Fruit fly (Drosophila melanogaster) whole organism, embryonic: ENCODE results near the gene CG15431.

Experiments used
- BEAF-32 ChIP-seq: fragments of 200-800 bp; sonication (Bioruptor generic); optimal IDR thresholded peaks from 3 replicates; lab custom pipeline; 2017; ENCODE audit warnings: missing biosample characterization, missing genetic modification characterization, mild to moderate bottlenecking, moderate library complexity, missing genetic modification reagents
- Bgb ChIP-seq: fragments of 200-800 bp; sonication (Bioruptor generic); IDR thresholded peaks from 2 replicates; pipeline ENCODE4 v1.3.6; 2022; ENCODE audit warnings: missing biosample characterization, missing genetic modification characterization; ENCODE audit not compliant: partially characterized antibody
- CG10565 ChIP-seq: fragments of 200-800 bp; sonication (Bioruptor generic); optimal IDR thresholded peaks from 3 replicates; lab custom pipeline; 2016; ENCODE audit warnings: missing biosample characterization, mild to moderate bottlenecking, missing genetic modification characterization
- CG10979 ChIP-seq: fragments of 200-800 bp; sonication (Bioruptor generic); optimal IDR thresholded peaks from 2 replicates; lab custom pipeline; 2018; ENCODE audit warnings: missing biosample characterization, mild to moderate bottlenecking, missing genetic modification characterization, moderate library complexity
- CG11398 ChIP-seq: fragments of 200-800 bp; sonication (Bioruptor generic); optimal IDR thresholded peaks from 2 replicates; lab custom pipeline; 2016; ENCODE audit warnings: missing biosample characterization, missing genetic modification characterization
- CG11456 ChIP-seq: fragments of 200-800 bp; sonication (Bioruptor generic); IDR thresholded peaks from 3 replicates; pipeline ENCODE4 v1.3.6; 2022; ENCODE audit warnings: missing biosample characterization, missing genetic modification characterization
- CG12155 ChIP-seq: fragments of 200-800 bp; sonication (Bioruptor generic); optimal IDR thresholded peaks from 3 replicates; lab custom pipeline; 2016; ENCODE audit warnings: missing biosample characterization, missing genetic modification characterization
- CG12659 ChIP-seq: fragments of 200-800 bp; sonication (Bioruptor generic); optimal IDR thresholded peaks from 3 replicates; lab custom pipeline; 2017; ENCODE audit warnings: mild to moderate bottlenecking, missing biosample characterization, missing genetic modification reagents, missing genetic modification characterization
- CG13287 ChIP-seq: fragments of 200-800 bp; sonication (Bioruptor generic); IDR thresholded peaks from 2 replicates; pipeline ENCODE4 v1.3.6; 2022; ENCODE audit warnings: missing biosample characterization, missing genetic modification characterization; ENCODE audit not compliant: partially characterized antibody
- CG13775 ChIP-seq: fragments of 200-800 bp; sonication (Bioruptor generic); optimal IDR thresholded peaks from 3 replicates; lab custom pipeline; 2017; ENCODE audit warnings: missing biosample characterization, mild to moderate bottlenecking, missing genetic modification characterization
- CG16813 ChIP-seq: fragments of 200-800 bp; sonication (Bioruptor generic); IDR thresholded peaks from 3 replicates; pipeline ENCODE4 v1.3.6; 2022; ENCODE audit warnings: missing biosample characterization, missing genetic modification characterization; ENCODE audit not compliant: partially characterized antibody
- CG30020 ChIP-seq: fragments of 200-800 bp; optimal IDR thresholded peaks from 2 replicates; lab custom pipeline; 2019; ENCODE audit warnings: missing biosample characterization, mild to moderate bottlenecking, missing genetic modification characterization, moderate library complexity
- CG32532 ChIP-seq: fragments of 200-800 bp; sonication (Bioruptor generic); IDR thresholded peaks from 2 replicates; pipeline ENCODE4 v1.3.6; 2022; ENCODE audit warnings: missing biosample characterization, missing genetic modification characterization
- CG34224 ChIP-seq: fragments of 200-800 bp; sonication (Bioruptor generic); IDR thresholded peaks from 3 replicates; pipeline ENCODE4 v1.3.6; 2022; ENCODE audit warnings: missing biosample characterization, missing genetic modification characterization; ENCODE audit not compliant: partially characterized antibody
- CG6765 ChIP-seq: fragments of 200-800 bp; sonication (Bioruptor generic); optimal IDR thresholded peaks from 3 replicates; lab custom pipeline; 2017; ENCODE audit warnings: missing biosample characterization, mild to moderate bottlenecking, missing genetic modification characterization
- CG7786 ChIP-seq: fragments of 200-800 bp; sonication (Bioruptor generic); optimal IDR thresholded peaks from 2 replicates; lab custom pipeline; 2016; ENCODE audit warnings: missing biosample characterization, missing genetic modification characterization
- CG7987 ChIP-seq: fragments of 200-800 bp; sonication (Bioruptor generic); optimal IDR thresholded peaks from 2 replicates; lab custom pipeline; 2018; ENCODE audit warnings: missing biosample characterization, mild to moderate bottlenecking, missing genetic modification characterization, moderate library complexity
- CG9437 ChIP-seq: fragments of 200-800 bp; sonication (Bioruptor generic); optimal IDR thresholded peaks from 2 replicates; lab custom pipeline; 2018; ENCODE audit warnings: missing biosample characterization, mild to moderate bottlenecking, missing genetic modification characterization
- CG9609 ChIP-seq: fragments of 200-800 bp; sonication (Bioruptor generic); optimal IDR thresholded peaks from 3 replicates; lab custom pipeline; 2016; ENCODE audit warnings: missing biosample characterization, missing genetic modification characterization
- CG9797 ChIP-seq: fragments of 200-800 bp; sonication (Bioruptor generic); optimal IDR thresholded peaks from 3 replicates; lab custom pipeline; 2018; ENCODE audit warnings: missing biosample characterization, mild to moderate bottlenecking, missing genetic modification characterization
- CTCF ChIP-seq: fragments of 200-800 bp; sonication (Bioruptor generic); optimal IDR thresholded peaks from 2 replicates; lab custom pipeline; 2017; ENCODE audit warnings: missing biosample characterization, mild to moderate bottlenecking, missing genetic modification characterization, moderate library complexity
- Chrac-16 ChIP-seq: fragments of 200-800 bp; sonication (Bioruptor generic); optimal IDR thresholded peaks from 3 replicates; lab custom pipeline; 2016; ENCODE audit warnings: missing biosample characterization, missing genetic modification characterization
- Dad ChIP-seq: fragments of 200-800 bp; sonication (Bioruptor generic); optimal IDR thresholded peaks from 3 replicates; lab custom pipeline; 2016; ENCODE audit warnings: missing biosample characterization, missing genetic modification characterization
- Dip3 ChIP-seq: fragments of 200-800 bp; sonication (Bioruptor generic); optimal IDR thresholded peaks from 3 replicates; lab custom pipeline; 2016; ENCODE audit warnings: missing biosample characterization, missing genetic modification characterization
- Dp ChIP-seq: fragments of 200-800 bp; sonication (Bioruptor generic); optimal IDR thresholded peaks from 2 replicates; lab custom pipeline; 2018; ENCODE audit warnings: missing biosample characterization, mild to moderate bottlenecking, missing genetic modification characterization, moderate library complexity
- Ets97D ChIP-seq: fragments of 200-800 bp; sonication (Bioruptor generic); optimal IDR thresholded peaks from 3 replicates; lab custom pipeline; 2016; ENCODE audit warnings: missing biosample characterization, missing genetic modification characterization
- Gug ChIP-seq: fragments of 200-800 bp; sonication (Bioruptor generic); IDR thresholded peaks from 4 replicates; pipeline ENCODE4 v1.3.6; 2022; ENCODE audit warnings: missing biosample characterization, missing genetic modification characterization
- HLH4C ChIP-seq: fragments of 200-800 bp; sonication (Bioruptor generic); IDR thresholded peaks from 3 replicates; pipeline ENCODE4 v1.3.6; 2022; ENCODE audit warnings: missing biosample characterization, missing genetic modification characterization; ENCODE audit not compliant: partially characterized antibody
- Hsf ChIP-seq: fragments of 200-800 bp; sonication (Bioruptor generic); optimal IDR thresholded peaks from 3 replicates; lab custom pipeline; 2016; ENCODE audit warnings: missing biosample characterization, missing genetic modification characterization
- MBD-R2 ChIP-seq: fragments of 200-800 bp; sonication (Bioruptor generic); IDR thresholded peaks from 2 replicates; pipeline ENCODE4 v1.3.6; 2022; ENCODE audit warnings: missing biosample characterization, missing genetic modification characterization
- Sry-δ ChIP-seq: fragments of 200-800 bp; sonication (Bioruptor generic); optimal IDR thresholded peaks from 2 replicates; lab custom pipeline; 2016; ENCODE audit warnings: missing biosample characterization, missing genetic modification characterization
- Ssrp ChIP-seq: fragments of 200-800 bp; sonication (Bioruptor generic); optimal IDR thresholded peaks from 2 replicates; lab custom pipeline; 2018; ENCODE audit warnings: missing biosample characterization, mild to moderate bottlenecking, missing genetic modification characterization, moderate library complexity
- gfzf ChIP-seq: fragments of 200-800 bp; sonication (Bioruptor generic); optimal IDR thresholded peaks from 2 replicates; lab custom pipeline; 2016; ENCODE audit warnings: missing biosample characterization, mild to moderate bottlenecking, missing genetic modification characterization, moderate library complexity
- hkb ChIP-seq, 2 experiments: fragments of 200-800 bp in 1 of 2; fragments of >200 bp in 1 of 2; sonication (Bioruptor generic) in 1 of 2; IDR thresholded peaks in 1 of 2; optimal IDR thresholded peaks in 1 of 2; 2 replicates each; pipeline versions ENCODE4 v1.3.6 to Lab custom; 2017 to 2022; ENCODE audit warnings: missing biosample characterization in 1 of 2, missing genetic modification characterization in 1 of 2
- klu ChIP-seq: fragments of 200-800 bp; sonication (Bioruptor generic); IDR thresholded peaks from 2 replicates; pipeline ENCODE4 v1.3.6; 2022; ENCODE audit warnings: missing biosample characterization, missing genetic modification characterization
- lmd ChIP-seq: fragments of 200-800 bp; sonication (Bioruptor generic); IDR thresholded peaks from 2 replicates; pipeline ENCODE4 v1.3.6; 2022; ENCODE audit warnings: missing biosample characterization, missing genetic modification characterization
- lola ChIP-seq, 3 experiments: fragments of >200 bp in 2 of 3; fragments of 200-800 bp in 1 of 3; sonication (Bioruptor generic) in 1 of 3; optimal IDR thresholded peaks; 2 replicates each; lab custom pipeline; 2017 to 2019; ENCODE audit warnings: missing biosample characterization in 3 of 3, missing genetic modification characterization in 3 of 3, mild to moderate bottlenecking in 1 of 3, moderate library complexity in 1 of 3
- maf-S ChIP-seq: fragments of 200-800 bp; sonication (Bioruptor generic); optimal IDR thresholded peaks from 2 replicates; lab custom pipeline; 2016; ENCODE audit warnings: missing biosample characterization, missing genetic modification characterization
- nerfin-2 ChIP-seq: fragments of 200-800 bp; sonication (Bioruptor generic); IDR thresholded peaks from 2 replicates; pipeline ENCODE4 v1.3.6; 2022; ENCODE audit warnings: missing biosample characterization, missing genetic modification characterization; ENCODE audit not compliant: partially characterized antibody
- nmo ChIP-seq: fragments of 200-800 bp; sonication (Bioruptor generic); optimal IDR thresholded peaks from 2 replicates; lab custom pipeline; 2018; ENCODE audit warnings: missing biosample characterization, mild to moderate bottlenecking, missing genetic modification characterization, moderate library complexity
- phol ChIP-seq: fragments of 200-800 bp; sonication (Bioruptor generic); optimal IDR thresholded peaks from 3 replicates; lab custom pipeline; 2018; ENCODE audit warnings: missing biosample characterization, mild to moderate bottlenecking, missing genetic modification characterization, moderate library complexity
- slbo ChIP-seq: fragments of 200-800 bp; sonication (Bioruptor generic); IDR thresholded peaks from 2 replicates; pipeline ENCODE4 v1.3.6; 2022; ENCODE audit warnings: missing biosample characterization, missing genetic modification characterization
- slou ChIP-seq: fragments of 200-800 bp; sonication (Bioruptor generic); optimal IDR thresholded peaks from 3 replicates; lab custom pipeline; 2016; ENCODE audit warnings: missing biosample characterization, missing genetic modification characterization
- tgo ChIP-seq: fragments of 200-800 bp; sonication (Bioruptor generic); IDR thresholded peaks from 3 replicates; pipeline ENCODE4 v1.3.6; 2022; ENCODE audit warnings: missing biosample characterization, missing genetic modification characterization
- tin ChIP-seq: fragments of 200-800 bp; sonication (Bioruptor generic); optimal IDR thresholded peaks from 3 replicates; lab custom pipeline; 2016; ENCODE audit warnings: missing biosample characterization, missing genetic modification characterization
- unc-4 ChIP-seq: fragments of 200-800 bp; sonication (Bioruptor generic); IDR thresholded peaks from 2 replicates; pipeline ENCODE4 v1.3.6; 2022; ENCODE audit warnings: missing biosample characterization, missing genetic modification characterization; ENCODE audit not compliant: partially characterized antibody
- zfh1 ChIP-seq: fragments of 200-800 bp; sonication (Bioruptor generic); IDR thresholded peaks from 3 replicates; pipeline ENCODE4 v1.3.6; 2022; ENCODE audit warnings: missing biosample characterization, missing genetic modification characterization
- zfh2 ChIP-seq: fragments of 200-800 bp; sonication (Bioruptor generic); optimal IDR thresholded peaks from 2 replicates; lab custom pipeline; 2016; ENCODE audit warnings: missing biosample characterization, missing genetic modification characterization

CG15431 gene

dm6 chr2L:4393842-4394421 lies 47.1 kb downstream of the CG15431 start, which contains the start of gene CG3652 (continued):
- TF ChIP-seq CG6765 (GFP tag; lab: Kevin White, UChicago), result no peak
- TF ChIP-seq klu (GFP tag; lab: Robert Waterston, UW), result peak; percentile 11; the same call in 1 of the 2 replicates
- TF ChIP-seq CG13287 (GFP tag; lab: Robert Waterston, UW), result peak; percentile 58
- peak; percentile 68 for TF ChIP-seq Dp
- peak; percentile 19 for TF ChIP-seq CG9609
- peak in 1 of 3 experiments; percentile 29 for TF ChIP-seq lola (GFP tag; optimal IDR thresholded peaks at IDR 0.05; lab: Kevin White, UChicago)
- TF ChIP-seq CG32532, result 0 out of 2 replicates have a peak, but pooled peaks have one; percentile 13
- peak; percentile 54 for TF ChIP-seq HLH4C (GFP tag; lab: Robert Waterston, UW)
- no peak for TF ChIP-seq CG10565 (GFP tag; lab: Kevin White, UChicago)
- peak; percentile 1 for TF ChIP-seq CG10979 (tag; lab: Kevin White, UChicago)
- TF ChIP-seq Ssrp (tag; lab: Kevin White, UChicago), result peak; percentile 11
- peak; percentile 12; the same call in 1 of the 4 replicates for TF ChIP-seq Gug (GFP tag; lab: Robert Waterston, UW)
- TF ChIP-seq nerfin-2 (GFP tag; lab: Robert Waterston, UW), result 0 out of 2 replicates have a peak, but pooled peaks have one; percentile 50
- peak; percentile 53 for TF ChIP-seq zfh2 (GFP tag; lab: Kevin White, UChicago)
- peak; percentile 60 for TF ChIP-seq CTCF (GFP tag; lab: Kevin White, UChicago)
- peak; percentile 31 for TF ChIP-seq CG12155 (GFP tag; lab: Kevin White, UChicago)
- TF ChIP-seq CG9437 (GFP tag; lab: Kevin White, UChicago), result peak; percentile 42
- TF ChIP-seq CG16813, result peak; percentile 60
- TF ChIP-seq nmo (GFP tag; lab: Kevin White, UChicago), result peak; percentile 61
- peak; percentile 58 for TF ChIP-seq Ets97D (GFP tag; lab: Kevin White, UChicago)
- TF ChIP-seq Dip3 (GFP tag; lab: Kevin White, UChicago), result peak; percentile 48
- peak; percentile 20 for TF ChIP-seq maf-S (GFP tag; lab: Kevin White, UChicago)
- TF ChIP-seq lmd (GFP tag; lab: Robert Waterston, UW), result 0 out of 2 replicates have a peak, but pooled peaks have one; percentile 20
- TF ChIP-seq MBD-R2 (GFP tag; lab: Robert Waterston, UW), result peak; percentile 55
- peak; percentile 43 for TF ChIP-seq Chrac-16 (GFP tag; lab: Kevin White, UChicago)
- TF ChIP-seq phol (tag; lab: Kevin White, UChicago), result peak; percentile 64
- no peak for TF ChIP-seq CG11398 (GFP tag; lab: Kevin White, UChicago)
- TF ChIP-seq CG9797 (GFP tag; lab: Kevin White, UChicago), result peak; percentile 78
- TF ChIP-seq CG34224, result peak; percentile 38; the same call in 1 of the 3 replicates
- peak; percentile 67 for TF ChIP-seq gfzf
- TF ChIP-seq BEAF-32 (GFP tag; lab: Kevin White, UChicago), result peak; percentile 80
- peak; percentile 43 for TF ChIP-seq Hsf
- no peak for TF ChIP-seq CG7987 (GFP tag; lab: Kevin White, UChicago)
- peak; percentile 20 for TF ChIP-seq hkb (optimal IDR thresholded peaks at IDR 0.05; lab: Kevin White, UChicago)
- no peak for TF ChIP-seq hkb (GFP tag; IDR thresholded peaks at IDR 0.05; lab: Robert Waterston, UW)
- no peak for TF ChIP-seq zfh1 (GFP tag; lab: Robert Waterston, UW)
- TF ChIP-seq tin, result peak; percentile 33
- no peak for TF ChIP-seq CG11456 (GFP tag; lab: Robert Waterston, UW)
- peak; percentile 29; the same call in 1 of the 2 replicates for TF ChIP-seq Bgb (GFP tag; lab: Robert Waterston, UW)
- TF ChIP-seq slbo (GFP tag; lab: Robert Waterston, UW), result peak; percentile 43; the same call in 1 of the 2 replicates
- TF ChIP-seq CG13775 (GFP tag; lab: Kevin White, UChicago), result peak; percentile 9
- peak; percentile 9 for TF ChIP-seq Dad (GFP tag; lab: Kevin White, UChicago)
- TF ChIP-seq CG7786 (GFP tag; lab: Kevin White, UChicago), result peak; percentile 23
- peak; percentile 70 for TF ChIP-seq CG12659 (GFP tag; lab: Kevin White, UChicago)
- peak; percentile 75 for TF ChIP-seq Sry-δ (GFP tag; lab: Kevin White, UChicago)
- peak; percentile 27 for TF ChIP-seq slou
- TF ChIP-seq CG30020 (tag; lab: Kevin White, UChicago), result peak; percentile 53
- no peak for TF ChIP-seq tgo (GFP tag; lab: Robert Waterston, UW)
- peak; percentile 46; the same call in 1 of the 2 replicates for TF ChIP-seq unc-4 (GFP tag; lab: Robert Waterston, UW)
